Fruit fly (Drosophila melanogaster) whole organism, embryonic: ENCODE measurements around the gene CG14995.

Experiments
- Atf3 ChIP-seq: fragments of 200-800 bp; sonication (Bioruptor generic); optimal IDR thresholded peaks from 3 replicates; lab custom pipeline; 2016; ENCODE audit warnings: missing biosample characterization, missing genetic modification characterization
- CG10147 ChIP-seq: fragments of 200-800 bp; sonication (Bioruptor generic); optimal IDR thresholded peaks from 2 replicates; lab custom pipeline; 2019; ENCODE audit warnings: missing biosample characterization, mild to moderate bottlenecking, missing genetic modification characterization, moderate library complexity
- CG10543 ChIP-seq: fragments of 200-800 bp; sonication (Bioruptor generic); optimal IDR thresholded peaks from 3 replicates; lab custom pipeline; 2017; ENCODE audit warnings: missing biosample characterization, mild to moderate bottlenecking, missing genetic modification characterization, moderate library complexity
- CG13287 ChIP-seq: fragments of 200-800 bp; sonication (Bioruptor generic); IDR thresholded peaks from 2 replicates; pipeline ENCODE4 v1.3.6; 2022; ENCODE audit warnings: missing biosample characterization, missing genetic modification characterization; ENCODE audit not compliant: partially characterized antibody
- CG15514 ChIP-seq: fragments of 200-800 bp; sonication (Bioruptor generic); optimal IDR thresholded peaks from 3 replicates; lab custom pipeline; 2017; ENCODE audit warnings: missing biosample characterization, missing genetic modification characterization, mild to moderate bottlenecking, moderate library complexity, missing genetic modification reagents
- CG1603 ChIP-seq: fragments of 200-800 bp; sonication (Bioruptor generic); optimal IDR thresholded peaks from 2 replicates; lab custom pipeline; 2019; ENCODE audit warnings: missing biosample characterization, mild to moderate bottlenecking, missing genetic modification characterization, moderate library complexity
- CG17385 ChIP-seq: fragments of 200-800 bp; sonication (Bioruptor generic); optimal IDR thresholded peaks from 3 replicates; lab custom pipeline; 2018; ENCODE audit warnings: missing biosample characterization, mild to moderate bottlenecking, missing genetic modification characterization
- CG17829 ChIP-seq: fragments of 200-800 bp; optimal IDR thresholded peaks from 2 replicates; lab custom pipeline; 2019; ENCODE audit warnings: missing biosample characterization, mild to moderate bottlenecking, missing genetic modification characterization, moderate library complexity
- CG2199 ChIP-seq: fragments of 200-800 bp; sonication (Bioruptor generic); IDR thresholded peaks from 3 replicates; pipeline ENCODE4 v1.3.6; 2022; ENCODE audit warnings: missing biosample characterization, missing genetic modification characterization
- CG3065 ChIP-seq: fragments of 200-800 bp; sonication (Bioruptor generic); optimal IDR thresholded peaks from 2 replicates; lab custom pipeline; 2016; ENCODE audit warnings: missing biosample characterization, missing genetic modification characterization
- CG31441 ChIP-seq: fragments of 200-800 bp; sonication (Bioruptor generic); IDR thresholded peaks from 2 replicates; pipeline ENCODE4 v1.3.6; 2022; ENCODE audit warnings: missing biosample characterization, missing genetic modification characterization
- CG32767 ChIP-seq: fragments of 200-800 bp; sonication (Bioruptor generic); IDR thresholded peaks from 2 replicates; pipeline ENCODE4 v1.3.6; 2022; ENCODE audit warnings: missing biosample characterization, missing genetic modification characterization
- CG42726 ChIP-seq: fragments of 200-800 bp; sonication (Bioruptor generic); IDR thresholded peaks from 2 replicates; pipeline ENCODE4 v1.3.6; 2022; ENCODE audit warnings: missing biosample characterization, missing genetic modification characterization; ENCODE audit not compliant: partially characterized antibody
- CG4328 ChIP-seq: fragments of 200-800 bp; sonication (Bioruptor generic); optimal IDR thresholded peaks from 3 replicates; lab custom pipeline; 2017; ENCODE audit warnings: missing biosample characterization, missing genetic modification reagents, missing genetic modification characterization
- CG4360 ChIP-seq: fragments of 200-800 bp; sonication (Bioruptor generic); IDR thresholded peaks from 2 replicates; pipeline ENCODE4 v1.3.6; 2022; ENCODE audit warnings: missing biosample characterization, missing genetic modification characterization
- CG7839 ChIP-seq: fragments of 200-800 bp; sonication (Bioruptor generic); optimal IDR thresholded peaks from 3 replicates; lab custom pipeline; 2018; ENCODE audit warnings: missing biosample characterization, mild to moderate bottlenecking, missing genetic modification characterization, moderate library complexity
- CG8290 ChIP-seq, 3 experiments: fragments of 200-800 bp; sonication (Bioruptor generic); optimal IDR thresholded peaks; 2 replicates each; lab custom pipeline; 2016 to 2019; ENCODE audit warnings: missing biosample characterization in 3 of 3, missing genetic modification characterization in 3 of 3, mild to moderate bottlenecking in 2 of 3, moderate library complexity in 1 of 3
- CG9437 ChIP-seq: fragments of 200-800 bp; sonication (Bioruptor generic); optimal IDR thresholded peaks from 2 replicates; lab custom pipeline; 2018; ENCODE audit warnings: missing biosample characterization, mild to moderate bottlenecking, missing genetic modification characterization
- E2f2 ChIP-seq: fragments of 200-800 bp; sonication (Bioruptor generic); IDR thresholded peaks from 2 replicates; pipeline ENCODE4 v1.3.6; 2022; ENCODE audit warnings: missing biosample characterization, missing genetic modification characterization
- Hr78 ChIP-seq, 2 experiments: fragments of 200-800 bp in 1 of 2; fragments of >200 bp in 1 of 2; sonication (Bioruptor generic) in 1 of 2; optimal IDR thresholded peaks; 2 replicates each; lab custom pipeline; 2017 to 2019; ENCODE audit warnings: missing biosample characterization in 2 of 2, missing genetic modification characterization in 2 of 2, mild to moderate bottlenecking in 1 of 2, moderate library complexity in 1 of 2
- Hsf ChIP-seq: fragments of 200-800 bp; sonication (Bioruptor generic); optimal IDR thresholded peaks from 3 replicates; lab custom pipeline; 2016; ENCODE audit warnings: missing biosample characterization, missing genetic modification characterization
- Jarid2 ChIP-seq: fragments of 200-800 bp; sonication (Bioruptor generic); optimal IDR thresholded peaks from 3 replicates; lab custom pipeline; 2017; ENCODE audit warnings: mild to moderate bottlenecking, missing biosample characterization, missing genetic modification reagents, missing genetic modification characterization
- Opbp ChIP-seq: fragments of 200-800 bp; sonication (Bioruptor generic); IDR thresholded peaks from 3 replicates; pipeline ENCODE4 v1.3.6; 2022; ENCODE audit warnings: missing biosample characterization, missing genetic modification characterization; ENCODE audit not compliant: partially characterized antibody
- Scr ChIP-seq: fragments of 200-800 bp; sonication (Bioruptor generic); IDR thresholded peaks from 2 replicates; pipeline ENCODE4 v1.3.6; 2022; ENCODE audit warnings: missing biosample characterization, missing genetic modification characterization; ENCODE audit not compliant: partially characterized antibody
- Stat92E ChIP-seq, 3 experiments: fragments of >200 bp in 2 of 3; fragments of 200-800 bp in 1 of 3; sonication (Bioruptor generic) in 1 of 3; optimal IDR thresholded peaks; 2 replicates each; lab custom pipeline; 2017 to 2019; ENCODE audit warnings: missing biosample characterization in 3 of 3, missing genetic modification characterization in 3 of 3, mild to moderate bottlenecking in 1 of 3, moderate library complexity in 1 of 3
- abd-A ChIP-seq: fragments of 200-800 bp; sonication (Bioruptor generic); optimal IDR thresholded peaks from 3 replicates; lab custom pipeline; 2019; ENCODE audit warnings: missing biosample characterization, mild to moderate bottlenecking, missing genetic modification characterization, moderate library complexity
- bbx ChIP-seq: fragments of 200-800 bp; sonication (Bioruptor generic); IDR thresholded peaks from 2 replicates; pipeline ENCODE4 v1.3.6; 2022; ENCODE audit warnings: missing biosample characterization, missing genetic modification characterization; ENCODE audit not compliant: partially characterized antibody
- bowl ChIP-seq: fragments of 200-800 bp; sonication (Bioruptor generic); IDR thresholded peaks from 2 replicates; pipeline ENCODE4 v1.3.6; 2022; ENCODE audit warnings: missing biosample characterization, missing genetic modification characterization
- chinmo ChIP-seq: fragments of 200-800 bp; sonication (Bioruptor generic); IDR thresholded peaks from 4 replicates; pipeline ENCODE4 v1.3.6; 2022; ENCODE audit warnings: missing biosample characterization, missing genetic modification characterization; ENCODE audit not compliant: partially characterized antibody
- danr ChIP-seq: fragments of 200-800 bp; sonication (Bioruptor generic); IDR thresholded peaks from 2 replicates; pipeline ENCODE4 v1.3.6; 2022; ENCODE audit warnings: missing biosample characterization, missing genetic modification characterization
- grn ChIP-seq: fragments of 200-800 bp; sonication (Bioruptor generic); optimal IDR thresholded peaks from 3 replicates; lab custom pipeline; 2017; ENCODE audit warnings: missing biosample characterization, missing genetic modification characterization
- jing ChIP-seq: fragments of 200-800 bp; sonication (Bioruptor generic); optimal IDR thresholded peaks from 2 replicates; lab custom pipeline; 2018; ENCODE audit warnings: missing biosample characterization, mild to moderate bottlenecking, missing genetic modification characterization
- kni ChIP-seq: fragments of 200-800 bp; sonication (Bioruptor generic); optimal IDR thresholded peaks from 3 replicates; lab custom pipeline; 2017; ENCODE audit warnings: mild to moderate bottlenecking, missing biosample characterization, missing genetic modification reagents, missing genetic modification characterization
- knrl ChIP-seq: fragments of 200-800 bp; sonication (Bioruptor generic); IDR thresholded peaks from 3 replicates; pipeline ENCODE4 v1.3.6; 2022; ENCODE audit warnings: missing biosample characterization, missing genetic modification characterization; ENCODE audit not compliant: partially characterized antibody
- nmo ChIP-seq: fragments of 200-800 bp; sonication (Bioruptor generic); optimal IDR thresholded peaks from 2 replicates; lab custom pipeline; 2018; ENCODE audit warnings: missing biosample characterization, mild to moderate bottlenecking, missing genetic modification characterization, moderate library complexity
- p53 ChIP-seq: fragments of 200-800 bp; sonication (Bioruptor generic); optimal IDR thresholded peaks from 2 replicates; lab custom pipeline; 2016; ENCODE audit warnings: missing biosample characterization, missing genetic modification characterization
- pita ChIP-seq: fragments of 200-800 bp; sonication (Bioruptor generic); optimal IDR thresholded peaks from 2 replicates; lab custom pipeline; 2017; ENCODE audit warnings: missing biosample characterization, mild to moderate bottlenecking, missing genetic modification characterization
- pzg ChIP-seq: fragments of 200-800 bp; sonication (Bioruptor generic); optimal IDR thresholded peaks from 3 replicates; lab custom pipeline; 2018; ENCODE audit warnings: missing biosample characterization, mild to moderate bottlenecking, missing genetic modification characterization, moderate library complexity
- rib ChIP-seq: fragments of 200-800 bp; sonication (Bioruptor generic); IDR thresholded peaks from 2 replicates; pipeline ENCODE4 v1.3.6; 2022; ENCODE audit warnings: missing biosample characterization, missing genetic modification characterization
- salm ChIP-seq: fragments of 200-800 bp; sonication (Bioruptor generic); optimal IDR thresholded peaks from 2 replicates; lab custom pipeline; 2018; ENCODE audit warnings: missing biosample characterization, mild to moderate bottlenecking, missing genetic modification characterization
- sens ChIP-seq: fragments of 200-800 bp; sonication (Bioruptor generic); peaks from one replicate; lab custom pipeline; 2016; ENCODE audit warnings: missing biosample characterization, missing genetic modification characterization
- slbo ChIP-seq: fragments of 200-800 bp; sonication (Bioruptor generic); IDR thresholded peaks from 2 replicates; pipeline ENCODE4 v1.3.6; 2022; ENCODE audit warnings: missing biosample characterization, missing genetic modification characterization
- sob ChIP-seq: fragments of 200-800 bp; sonication (Bioruptor generic); IDR thresholded peaks from 2 replicates; pipeline ENCODE4 v1.3.6; 2022; ENCODE audit warnings: missing biosample characterization, missing genetic modification characterization
- sqz ChIP-seq: fragments of 200-800 bp; sonication (Bioruptor generic); optimal IDR thresholded peaks from 3 replicates; lab custom pipeline; 2018; ENCODE audit warnings: missing biosample characterization, mild to moderate bottlenecking, missing genetic modification characterization
- tap ChIP-seq: fragments of 200-800 bp; optimal IDR thresholded peaks from 3 replicates; lab custom pipeline; 2019; ENCODE audit warnings: missing biosample characterization, mild to moderate bottlenecking, missing genetic modification characterization, moderate library complexity
- z ChIP-seq: fragments of 200-800 bp; sonication (Bioruptor generic); IDR thresholded peaks from 3 replicates; pipeline ENCODE4 v1.3.6; 2022; ENCODE audit warnings: missing biosample characterization, missing genetic modification characterization

CG14995 gene

dm6 chr3L:4096546-4096945 lies 6.5 kb downstream of the CG14995 start (continued):
- TF ChIP-seq CG3065 (GFP tag; lab: Kevin White, UChicago) (no peak), sqz (no peak), CG4328 (no peak), slbo (GFP tag; lab: Robert Waterston, UW) (no peak), chinmo (GFP tag; lab: Robert Waterston, UW) (0 out of 4 replicates have a peak, but pooled peaks have one; percentile 47), abd-A (tag; lab: Kevin White, UChicago) (peak; percentile 12), rib (GFP tag; lab: Robert Waterston, UW) (no peak), p53 (GFP tag; lab: Kevin White, UChicago) (no peak), CG10147 (GFP tag; lab: Kevin White, UChicago) (no peak), CG10543 (peak; percentile 19), CG8290 (GFP tag; optimal IDR thresholded peaks at IDR 0.05; lab: Kevin White, UChicago) (no peak), CG8290 (tag; optimal IDR thresholded peaks at IDR 0.05; lab: Kevin White, UChicago) (peak in 1 of 2 experiments; percentile 11), Scr (no peak), kni (GFP tag; lab: Kevin White, UChicago) (peak; percentile 50), z (GFP tag; lab: Robert Waterston, UW) (peak; percentile 71; the same call in 1 of the 3 replicates), jing (GFP tag; lab: Kevin White, UChicago) (no peak), bowl (GFP tag; lab: Robert Waterston, UW) (no peak)

- TF ChIP-seq CG4360 (GFP tag; lab: Robert Waterston, UW) (peak; percentile 37; the same call in 1 of the 2 replicates), CG17385 (no peak), CG7839 (tag; lab: Kevin White, UChicago) (peak; percentile 19), pita (no peak), salm (no peak), CG42726 (GFP tag; lab: Robert Waterston, UW) (peak; percentile 66; the same call in 1 of the 2 replicates), danr (GFP tag; lab: Robert Waterston, UW) (no peak), knrl (GFP tag; lab: Robert Waterston, UW) (peak; percentile 63; the same call in 1 of the 3 replicates), CG15514 (GFP tag; lab: Kevin White, UChicago) (peak; percentile 12), CG1603 (tag; lab: Kevin White, UChicago) (peak; percentile 45), Hsf (GFP tag; lab: Kevin White, UChicago) (no peak), CG13287 (GFP tag; lab: Robert Waterston, UW) (peak; percentile 39; the same call in 1 of the 2 replicates), E2f2 (GFP tag; lab: Robert Waterston, UW) (peak; percentile 99), CG17829 (tag; lab: Kevin White, UChicago) (peak; percentile 10), CG9437 (GFP tag; lab: Kevin White, UChicago) (peak; percentile 100), CG32767 (GFP tag; lab: Robert Waterston, UW) (no peak), Jarid2 (peak; percentile 40), CG3065 (GFP tag; lab: Kevin White, UChicago) (no peak), tap (tag; lab: Kevin White, UChicago) (peak; percentile 3), bbx (GFP tag; lab: Robert Waterston, UW) (0 out of 2 replicates have a peak, but pooled peaks have one; percentile 31), pzg (GFP tag; lab: Kevin White, UChicago) (peak; percentile 30), CG31441 (no peak), CG2199 (GFP tag; lab: Robert Waterston, UW) (peak; percentile 90), sens (GFP tag; lab: Kevin White, UChicago) (peak; percentile 75), CG8290 (GFP tag; optimal IDR thresholded peaks at IDR 0.05; lab: Kevin White, UChicago) (peak; percentile 46), CG8290 (tag; optimal IDR thresholded peaks at IDR 0.05; lab: Kevin White, UChicago) (peak in 1 of 2 experiments; percentile 56), Atf3 (GFP tag; lab: Kevin White, UChicago) (no peak), grn (GFP tag; lab: Kevin White, UChicago) (peak; percentile 28), Hr78 (GFP tag; optimal IDR thresholded peaks at IDR 0.05; lab: Kevin White, UChicago) (peak in 1 of 2 experiments; percentile 40), sob (GFP tag; lab: Robert Waterston, UW) (peak; percentile 66; the same call in 1 of the 2 replicates), Stat92E (GFP tag; optimal IDR thresholded peaks at IDR 0.05; lab: Kevin White, UChicago) (peak in 1 of 3 experiments; percentile 53), Opbp (peak; percentile 56; the same call in 2 of the 3 replicates), nmo (peak; percentile 38)
These were observed 10.3 kb downstream of the CG14995 start, which contains the start of gene CG14990 for dm6 chr3L:4092705-4093257. CG14990 (plus strand) TSS chr3L:4093207.
